Fruit fly (Drosophila melanogaster) whole organism, embryonic: ENCODE data around the gene Lcp65Ag2.

Experiments used
- CG10366 ChIP-seq: fragments of 200-800 bp; sonication (Bioruptor generic); IDR thresholded peaks from 2 replicates; pipeline ENCODE4 v1.3.6; 2022; ENCODE audit warnings: missing biosample characterization, missing genetic modification characterization
- CG10543 ChIP-seq: fragments of 200-800 bp; sonication (Bioruptor generic); optimal IDR thresholded peaks from 3 replicates; lab custom pipeline; 2017; ENCODE audit warnings: missing biosample characterization, mild to moderate bottlenecking, missing genetic modification characterization, moderate library complexity
- CG11398 ChIP-seq: fragments of 200-800 bp; sonication (Bioruptor generic); optimal IDR thresholded peaks from 2 replicates; lab custom pipeline; 2016; ENCODE audit warnings: missing biosample characterization, missing genetic modification characterization
- CG1233 ChIP-seq: fragments of 200-800 bp; sonication (Bioruptor generic); optimal IDR thresholded peaks from 4 replicates; lab custom pipeline; 2018; ENCODE audit warnings: missing biosample characterization, mild to moderate bottlenecking, missing genetic modification characterization
- CG13894 ChIP-seq: fragments of 200-800 bp; sonication (Bioruptor generic); optimal IDR thresholded peaks from 3 replicates; lab custom pipeline; 2018; ENCODE audit warnings: missing biosample characterization, mild to moderate bottlenecking, missing genetic modification characterization, moderate library complexity
- CG14860 ChIP-seq: fragments of 200-800 bp; sonication (Bioruptor generic); IDR thresholded peaks from 3 replicates; pipeline ENCODE4 v1.3.6; 2022; ENCODE audit warnings: missing biosample characterization, missing genetic modification characterization; ENCODE audit not compliant: partially characterized antibody
- CG17385 ChIP-seq: fragments of 200-800 bp; sonication (Bioruptor generic); optimal IDR thresholded peaks from 3 replicates; lab custom pipeline; 2018; ENCODE audit warnings: missing biosample characterization, mild to moderate bottlenecking, missing genetic modification characterization
- CG30403 ChIP-seq: fragments of 200-800 bp; sonication (Bioruptor generic); optimal IDR thresholded peaks from 3 replicates; lab custom pipeline; 2016; ENCODE audit warnings: missing biosample characterization, missing genetic modification characterization
- CG3281 ChIP-seq: fragments of 200-800 bp; sonication (Bioruptor generic); optimal IDR thresholded peaks from 3 replicates; lab custom pipeline; 2017; ENCODE audit warnings: missing biosample characterization, mild to moderate bottlenecking, missing genetic modification characterization
- CG3726 ChIP-seq: fragments of 200-800 bp; sonication (Bioruptor generic); IDR thresholded peaks from 3 replicates; pipeline ENCODE4, ENCODE4 v1.3.6; 2022; ENCODE audit warnings: missing biosample characterization, missing genetic modification characterization
- CG43689 ChIP-seq: fragments of 200-800 bp; sonication (Bioruptor generic); IDR thresholded peaks from 2 replicates; pipeline ENCODE4 v1.3.6; 2022; ENCODE audit warnings: missing biosample characterization, missing genetic modification characterization
- CG4424 ChIP-seq: fragments of 200-800 bp; sonication (Bioruptor generic); optimal IDR thresholded peaks from 3 replicates; lab custom pipeline; 2016; ENCODE audit warnings: missing biosample characterization, missing genetic modification characterization
- CG9437 ChIP-seq: fragments of 200-800 bp; sonication (Bioruptor generic); optimal IDR thresholded peaks from 2 replicates; lab custom pipeline; 2018; ENCODE audit warnings: missing biosample characterization, mild to moderate bottlenecking, missing genetic modification characterization
- Dp ChIP-seq: fragments of 200-800 bp; sonication (Bioruptor generic); optimal IDR thresholded peaks from 2 replicates; lab custom pipeline; 2018; ENCODE audit warnings: missing biosample characterization, mild to moderate bottlenecking, missing genetic modification characterization, moderate library complexity
- Dref ChIP-seq: fragments of 200-800 bp; sonication (Bioruptor generic); IDR thresholded peaks from 2 replicates; pipeline ENCODE4 v1.3.6; 2022; ENCODE audit warnings: missing biosample characterization, missing genetic modification characterization
- Drgx ChIP-seq: fragments of 200-800 bp; sonication (Bioruptor generic); IDR thresholded peaks from 2 replicates; pipeline ENCODE4 v1.3.6; 2022; ENCODE audit warnings: missing biosample characterization, missing genetic modification characterization
- E2f2 ChIP-seq: fragments of 200-800 bp; sonication (Bioruptor generic); IDR thresholded peaks from 2 replicates; pipeline ENCODE4 v1.3.6; 2022; ENCODE audit warnings: missing biosample characterization, missing genetic modification characterization
- GATAe ChIP-seq: fragments of 200-800 bp; sonication (Bioruptor generic); conservative IDR thresholded peaks from 2 replicates; pipeline ENCODE4 v1.3.6; 2022; ENCODE audit warnings: missing biosample characterization, missing genetic modification characterization
- Hr3 ChIP-seq: fragments of 200-800 bp; sonication (Bioruptor generic); optimal IDR thresholded peaks from 3 replicates; lab custom pipeline; 2016; ENCODE audit warnings: missing biosample characterization, missing genetic modification characterization
- Hr39 ChIP-seq: fragments of >200 bp; optimal IDR thresholded peaks from 2 replicates; lab custom pipeline; 2017
- Mes4 ChIP-seq: fragments of 200-800 bp; sonication (Bioruptor generic); optimal IDR thresholded peaks from 2 replicates; lab custom pipeline; 2016; ENCODE audit warnings: missing biosample characterization, missing genetic modification characterization
- Nf-YA ChIP-seq: fragments of 200-800 bp; sonication (Bioruptor generic); IDR thresholded peaks from 2 replicates; pipeline ENCODE4 v1.3.6; 2022; ENCODE audit warnings: missing biosample characterization, missing genetic modification characterization
- Sox102F ChIP-seq: fragments of 200-800 bp; sonication (Bioruptor generic); optimal IDR thresholded peaks from 2 replicates; lab custom pipeline; 2018; ENCODE audit warnings: missing biosample characterization, mild to moderate bottlenecking, missing genetic modification characterization, moderate library complexity
- Spps ChIP-seq: fragments of 200-800 bp; sonication (Bioruptor generic); optimal IDR thresholded peaks from 2 replicates; lab custom pipeline; 2018; ENCODE audit warnings: missing biosample characterization, mild to moderate bottlenecking, missing genetic modification characterization
- Taf1 ChIP-seq: fragments of 200-800 bp; sonication (Bioruptor generic); IDR thresholded peaks from 2 replicates; pipeline ENCODE4 v1.3.6; 2022; ENCODE audit warnings: missing biosample characterization, missing genetic modification characterization
- abd-A ChIP-seq: fragments of 200-800 bp; sonication (Bioruptor generic); optimal IDR thresholded peaks from 3 replicates; lab custom pipeline; 2019; ENCODE audit warnings: missing biosample characterization, mild to moderate bottlenecking, missing genetic modification characterization, moderate library complexity
- amos ChIP-seq: fragments of 200-800 bp; sonication (Bioruptor generic); IDR thresholded peaks from 2 replicates; pipeline ENCODE4 v1.3.6; 2022; ENCODE audit warnings: missing biosample characterization, missing genetic modification characterization; ENCODE audit not compliant: partially characterized antibody
- ap ChIP-seq: fragments of 200-800 bp; sonication (Bioruptor generic); IDR thresholded peaks from 2 replicates; pipeline ENCODE4 v1.3.6; 2022; ENCODE audit warnings: missing biosample characterization, missing genetic modification characterization
- chinmo ChIP-seq: fragments of 200-800 bp; sonication (Bioruptor generic); IDR thresholded peaks from 4 replicates; pipeline ENCODE4 v1.3.6; 2022; ENCODE audit warnings: missing biosample characterization, missing genetic modification characterization; ENCODE audit not compliant: partially characterized antibody
- crp ChIP-seq, 2 experiments: fragments of 200-800 bp; sonication (Bioruptor generic); optimal IDR thresholded peaks; 2 replicates in 1 of 2; 3 replicates in 1 of 2; lab custom pipeline; 2017; ENCODE audit warnings: missing biosample characterization in 2 of 2, missing genetic modification characterization in 2 of 2, mild to moderate bottlenecking in 1 of 2, moderate library complexity in 1 of 2
- cwo ChIP-seq: fragments of 200-800 bp; sonication (Bioruptor generic); optimal IDR thresholded peaks from 3 replicates; lab custom pipeline; 2017; ENCODE audit warnings: missing biosample characterization, missing genetic modification characterization, mild to moderate bottlenecking, moderate library complexity, missing genetic modification reagents
- dmrt11E ChIP-seq: fragments of 200-800 bp; sonication (Bioruptor generic); optimal IDR thresholded peaks from 3 replicates; lab custom pipeline; 2018; ENCODE audit warnings: missing biosample characterization, mild to moderate bottlenecking, missing genetic modification characterization, moderate library complexity
- dmrt99B ChIP-seq: fragments of 200-800 bp; sonication (Bioruptor generic); optimal IDR thresholded peaks from 2 replicates; lab custom pipeline; 2018; ENCODE audit warnings: missing biosample characterization, mild to moderate bottlenecking, missing genetic modification characterization, moderate library complexity
- en ChIP-seq: fragments of 200-800 bp; sonication (Bioruptor generic); optimal IDR thresholded peaks from 2 replicates; lab custom pipeline; 2016; ENCODE audit warnings: missing biosample characterization, missing genetic modification characterization
- ftz-f1 ChIP-seq: fragments of 200-800 bp; sonication (Bioruptor generic); optimal IDR thresholded peaks from 2 replicates; lab custom pipeline; 2016; ENCODE audit warnings: missing biosample characterization, missing genetic modification characterization
- fu2 ChIP-seq: fragments of 200-800 bp; sonication (Bioruptor generic); optimal IDR thresholded peaks from 2 replicates; lab custom pipeline; 2016; ENCODE audit warnings: missing biosample characterization, missing genetic modification characterization
- gcm ChIP-seq: fragments of 200-800 bp; sonication (Bioruptor generic); optimal IDR thresholded peaks from 2 replicates; lab custom pipeline; 2019; ENCODE audit warnings: missing biosample characterization, mild to moderate bottlenecking, missing genetic modification characterization, moderate library complexity
- gsb ChIP-seq: fragments of 200-800 bp; sonication (Bioruptor generic); IDR thresholded peaks from 2 replicates; pipeline ENCODE4 v1.3.6; 2022; ENCODE audit warnings: missing biosample characterization, missing genetic modification characterization
- hkb ChIP-seq, 2 experiments: fragments of 200-800 bp in 1 of 2; fragments of >200 bp in 1 of 2; sonication (Bioruptor generic) in 1 of 2; IDR thresholded peaks in 1 of 2; optimal IDR thresholded peaks in 1 of 2; 2 replicates each; pipeline versions ENCODE4 v1.3.6 to Lab custom; 2017 to 2022; ENCODE audit warnings: missing biosample characterization in 1 of 2, missing genetic modification characterization in 1 of 2
- lab ChIP-seq: fragments of 200-800 bp; sonication (Bioruptor generic); optimal IDR thresholded peaks from 3 replicates; lab custom pipeline; 2017; ENCODE audit warnings: missing biosample characterization, missing genetic modification characterization, mild to moderate bottlenecking, moderate library complexity, missing genetic modification reagents
- lola ChIP-seq, 3 experiments: fragments of >200 bp in 2 of 3; fragments of 200-800 bp in 1 of 3; sonication (Bioruptor generic) in 1 of 3; optimal IDR thresholded peaks; 2 replicates each; lab custom pipeline; 2017 to 2019; ENCODE audit warnings: missing biosample characterization in 3 of 3, missing genetic modification characterization in 3 of 3, mild to moderate bottlenecking in 1 of 3, moderate library complexity in 1 of 3
- nerfin-2 ChIP-seq: fragments of 200-800 bp; sonication (Bioruptor generic); IDR thresholded peaks from 2 replicates; pipeline ENCODE4 v1.3.6; 2022; ENCODE audit warnings: missing biosample characterization, missing genetic modification characterization; ENCODE audit not compliant: partially characterized antibody
- nmo ChIP-seq: fragments of 200-800 bp; sonication (Bioruptor generic); optimal IDR thresholded peaks from 2 replicates; lab custom pipeline; 2018; ENCODE audit warnings: missing biosample characterization, mild to moderate bottlenecking, missing genetic modification characterization, moderate library complexity
- org-1 ChIP-seq: fragments of 200-800 bp; sonication (Bioruptor generic); optimal IDR thresholded peaks from 2 replicates; lab custom pipeline; 2017; ENCODE audit warnings: missing biosample characterization, missing genetic modification characterization
- ro ChIP-seq: fragments of 200-800 bp; sonication (Bioruptor generic); IDR thresholded peaks from 2 replicates; pipeline ENCODE4 v1.3.6; 2022; ENCODE audit warnings: missing biosample characterization, missing genetic modification characterization
- sd ChIP-seq: fragments of 200-800 bp; sonication (Bioruptor generic); optimal IDR thresholded peaks from 3 replicates; lab custom pipeline; 2018; ENCODE audit warnings: missing biosample characterization, mild to moderate bottlenecking, missing genetic modification characterization, moderate library complexity
- sisA ChIP-seq: fragments of 200-800 bp; sonication (Bioruptor generic); IDR thresholded peaks from 2 replicates; pipeline ENCODE4 v1.3.6; 2022; ENCODE audit warnings: missing biosample characterization, missing genetic modification characterization
- sug ChIP-seq: fragments of 200-800 bp; optimal IDR thresholded peaks from 2 replicates; lab custom pipeline; 2019; ENCODE audit warnings: missing biosample characterization, mild to moderate bottlenecking, missing genetic modification characterization, moderate library complexity
- wor ChIP-seq: fragments of 200-800 bp; sonication (Bioruptor generic); IDR thresholded peaks from 2 replicates; pipeline ENCODE4 v1.3.6; 2022; ENCODE audit warnings: missing biosample characterization, missing genetic modification characterization

Gene Lcp65Ag2

DNA sequence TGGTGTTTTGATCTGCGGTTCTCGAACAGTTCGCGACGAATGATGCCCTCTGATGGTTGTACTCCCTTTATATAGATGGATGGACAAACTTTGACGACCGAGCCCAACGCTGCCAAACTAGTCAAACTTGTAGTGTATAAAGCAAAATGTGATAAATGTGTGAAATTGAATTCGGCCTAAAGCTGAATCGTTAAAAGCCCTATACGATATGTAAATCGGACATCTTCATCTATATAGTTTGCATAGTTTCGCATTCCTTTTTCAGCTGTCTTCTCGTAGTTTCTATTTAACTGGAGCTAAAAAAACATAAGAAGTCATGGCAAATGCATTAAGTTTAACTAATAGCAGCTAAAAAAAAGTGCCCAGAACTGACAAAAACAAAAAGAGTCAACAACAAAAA is at the start of gene Lcp65Ag2:
TSS of gene Lcp65Ag2 (minus strand) at position 48 of the 400 bp plus-strand sequence.
- TF ChIP-seq sug (tag; lab: Kevin White, UChicago), result no peak
- TF ChIP-seq CG3281 (GFP tag; lab: Kevin White, UChicago), result no peak
- no peak for TF ChIP-seq Spps (tag; lab: Kevin White, UChicago)
- TF ChIP-seq dmrt11E, result no peak
- TF ChIP-seq chinmo (GFP tag; lab: Robert Waterston, UW), result 0 out of 4 replicates have a peak, but pooled peaks have one; percentile 12
- peak; percentile 8; the same call in 1 of the 2 replicates for TF ChIP-seq amos (GFP tag; lab: Robert Waterston, UW)
- TF ChIP-seq CG13894 (tag; lab: Kevin White, UChicago), result peak; percentile 96
- no peak for TF ChIP-seq Hr39 (lab: Kevin White, UChicago)
- TF ChIP-seq lola (GFP tag; optimal IDR thresholded peaks at IDR 0.05; lab: Kevin White, UChicago), result no peak
- TF ChIP-seq en (GFP tag; lab: Kevin White, UChicago), result no peak
- TF ChIP-seq ap (GFP tag; lab: Robert Waterston, UW), result no peak
- TF ChIP-seq nmo (GFP tag; lab: Kevin White, UChicago), result no peak
- TF ChIP-seq fu2 (GFP tag; lab: Kevin White, UChicago), result no peak
- TF ChIP-seq abd-A (tag; lab: Kevin White, UChicago), result peak; percentile 18
- TF ChIP-seq sd, result peak; percentile 6
- TF ChIP-seq CG4424 (GFP tag; lab: Kevin White, UChicago), result no peak
- TF ChIP-seq cwo (GFP tag; lab: Kevin White, UChicago), result no peak
- no peak for TF ChIP-seq E2f2
- no peak for TF ChIP-seq nerfin-2 (GFP tag; lab: Robert Waterston, UW)
- no peak for TF ChIP-seq CG10366

DNA sequence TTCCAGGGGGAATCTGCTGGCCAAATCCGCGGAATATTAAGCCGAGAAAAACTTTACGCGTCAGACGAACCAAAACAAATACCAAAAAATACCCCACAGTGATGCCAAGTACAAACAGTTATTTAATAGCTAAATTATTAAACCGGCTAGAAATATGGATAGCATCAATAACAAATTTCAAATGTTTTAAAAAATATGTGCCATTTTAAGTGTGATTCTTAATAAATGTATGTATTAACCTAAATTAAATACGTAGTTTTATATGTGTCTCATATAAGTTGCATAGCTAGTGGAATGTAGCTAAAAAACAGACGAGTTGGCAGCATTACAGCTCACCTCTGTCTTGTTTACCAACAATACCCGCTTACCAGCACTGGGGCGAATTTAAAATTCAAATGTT is 48.4 kb upstream of the Lcp65Ag2 start, which contains the start of gene CG10274:
TSS of gene CG10274 (minus strand) at position 54 of the 400 bp plus-strand sequence.
- TF ChIP-seq Nf-YA (no peak), wor (GFP tag; lab: Robert Waterston, UW) (peak; percentile 29; the same call in 1 of the 2 replicates), GATAe (no peak; the same call in 1 of the 2 replicates), CG30403 (peak; percentile 90), org-1 (peak; percentile 24), hkb (optimal IDR thresholded peaks at IDR 0.05; lab: Kevin White, UChicago) (no peak), hkb (GFP tag; IDR thresholded peaks at IDR 0.05; lab: Robert Waterston, UW) (peak; percentile 37; the same call in 1 of the 2 replicates), CG10543 (GFP tag; lab: Kevin White, UChicago) (peak; percentile 72), CG1233 (GFP tag; lab: Kevin White, UChicago) (peak; percentile 65), CG14860 (GFP tag; lab: Robert Waterston, UW) (no peak), gsb (GFP tag; lab: Robert Waterston, UW) (no peak; the same call in 1 of the 2 replicates), Dref (GFP tag; lab: Robert Waterston, UW) (no peak), dmrt99B (tag; lab: Kevin White, UChicago) (no peak), Hr3 (GFP tag; lab: Kevin White, UChicago) (peak; percentile 80), abd-A (tag; lab: Kevin White, UChicago) (no peak), Mes4 (GFP tag; lab: Kevin White, UChicago) (peak; percentile 55), CG3726 (GFP tag; lab: Robert Waterston, UW) (no peak), ro (GFP tag; lab: Robert Waterston, UW) (peak; percentile 48; the same call in 1 of the 2 replicates), CG17385 (GFP tag; lab: Kevin White, UChicago) (no peak), CG11398 (GFP tag; lab: Kevin White, UChicago) (no peak), CG9437 (GFP tag; lab: Kevin White, UChicago) (peak; percentile 67), gcm (no peak), crp (GFP tag; optimal IDR thresholded peaks at IDR 0.05; lab: Kevin White, UChicago) (peak in 1 of 2 experiments; percentile 16), lab (no peak), Taf1 (no peak), Dp (GFP tag; lab: Kevin White, UChicago) (peak; percentile 75), Sox102F (GFP tag; lab: Kevin White, UChicago) (no peak), ftz-f1 (no peak), Drgx (peak; percentile 37; the same call in 1 of the 2 replicates), sisA (GFP tag; lab: Robert Waterston, UW) (peak; percentile 73), CG43689 (GFP tag; lab: Robert Waterston, UW) (no peak)
